Fruit fly (Drosophila melanogaster) Kc167 (cell line): Measurements from ENCODE around the gene CG6753.

ENCODE experiments used
- Sin3A ChIP-seq: fragments of >200 bp; optimal IDR thresholded peaks from 2 replicates; lab custom pipeline; 2018; ENCODE audit warnings: missing external identifiers
- h ChIP-seq: fragments of >200 bp; optimal IDR thresholded peaks from 3 replicates; lab custom pipeline; 2018; ENCODE audit warnings: missing external identifiers
- psq ChIP-seq: fragments of >200 bp; optimal IDR thresholded peaks from 2 replicates; lab custom pipeline; 2017; ENCODE audit warnings: missing external identifiers
- ttk ChIP-seq: sonication (Bioruptor generic); optimal IDR thresholded peaks from 2 replicates; lab custom pipeline; 2017; ENCODE audit warnings: missing external identifiers

DNA sequence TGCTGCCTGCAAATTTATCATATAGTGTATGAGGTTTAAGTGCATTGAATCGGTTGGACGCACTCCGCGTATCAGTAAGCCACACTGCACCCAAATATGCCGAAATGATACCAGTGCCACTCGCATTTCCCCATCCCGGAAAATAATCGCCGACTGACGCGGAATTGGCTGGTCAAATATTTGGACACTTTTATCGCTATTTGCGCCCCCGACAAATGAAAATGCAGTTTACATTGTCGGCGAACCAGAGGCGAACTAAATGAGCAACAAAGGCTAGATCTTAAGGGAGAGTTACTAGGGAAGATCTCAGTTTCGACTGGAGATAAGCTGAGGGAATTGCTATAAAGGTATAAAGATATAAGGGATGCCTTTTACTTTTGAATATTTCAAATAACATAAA is 45.8 kb upstream of the CG6753 start:
- TF ChIP-seq Sin3A (lab: Kevin White, UChicago) = no peak
- no peak for TF ChIP-seq ttk (lab: Kevin White, UChicago)
- TF ChIP-seq h (lab: Kevin White, UChicago) = no peak
- TF ChIP-seq psq = no peak
